Worm (Caenorhabditis elegans): ENCODE measurements around the gene exos-2.

ce11 chrIV:6372267-6372666, 43.0 kb upstream of the exos-2 start:
- TF ChIP-seq him-1 (tag; optimal IDR thresholded peaks at IDR 0.05) (no peak), lin-35 (GFP tag; optimal IDR thresholded peaks at IDR 0.05) (no peak), mcd-1 (GFP tag; IDR thresholded peaks at IDR 0.05) (no peak), B0019.2 (GFP tag; conservative IDR thresholded peaks at IDR 0.05) (no peak), F57C9.4 (tag; optimal IDR thresholded peaks at IDR 0.05) (no peak), cebp-1 (GFP tag; IDR thresholded peaks at IDR 0.05) (no peak), cebp-1 (tag; optimal IDR thresholded peaks at IDR 0.05) (no peak), T26A5.8 (tag; optimal IDR thresholded peaks at IDR 0.05) (no peak), gei-17 (GFP tag; optimal IDR thresholded peaks at IDR 0.05) (no peak), rcor-1 (GFP tag; IDR thresholded peaks at IDR 0.05) (no peak), bed-2 (GFP tag; IDR thresholded peaks at IDR 0.05) (no peak), lag-1 (GFP tag; IDR thresholded peaks at IDR 0.05) (no peak), egl-18 (GFP tag; IDR thresholded peaks at IDR 0.05) (no peak)

Data from whole organism, young adult.